Worm (Caenorhabditis elegans): Measurements from ENCODE around the gene F40E12.1.

The F40E12.1 gene

DNA sequence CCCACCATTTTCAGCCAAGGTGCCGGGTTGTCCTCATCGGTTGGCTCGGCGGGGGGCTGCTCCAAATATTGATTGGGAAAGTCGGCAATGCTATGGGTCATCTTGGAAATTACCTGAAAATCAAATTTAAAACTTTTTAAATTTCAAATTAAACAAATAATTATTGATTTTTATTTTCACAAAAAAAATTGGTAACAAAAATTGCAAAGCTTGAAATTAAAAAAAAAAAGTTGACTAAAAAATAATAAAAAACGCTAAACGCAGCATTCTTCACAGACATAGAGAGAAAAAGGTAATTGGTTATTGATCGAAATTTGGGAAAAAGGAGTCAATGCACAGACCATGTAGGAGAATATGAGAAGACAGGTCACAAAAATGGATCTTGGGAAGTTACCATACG, 18.9 kb upstream of the F40E12.1 start, which contains the start of gene Y49F6A.11:
Gene Y49F6A.11, minus strand, starts transcription at position 101 of the 400 bp plus-strand sequence.
- no peak for TF ChIP-seq nhr-77 (tag; optimal IDR thresholded peaks at IDR 0.05)
- no peak for TF ChIP-seq ets-5 (GFP tag; IDR thresholded peaks at IDR 0.05)
- TF ChIP-seq sptf-1 (tag; optimal IDR thresholded peaks at IDR 0.05), result no peak
- TF ChIP-seq mep-1 (tag; optimal IDR thresholded peaks at IDR 0.05), result no peak
- TF ChIP-seq nhr-90 (tag; optimal IDR thresholded peaks at IDR 0.05; ENCODE audit: poor library complexity), result no peak
- TF ChIP-seq C04F5.9 (tag; optimal IDR thresholded peaks at IDR 0.05), result no peak
- no peak for TF ChIP-seq fos-1 (tag; optimal IDR thresholded peaks at IDR 0.05)
- no peak for TF ChIP-seq F16B12.6 (tag; optimal IDR thresholded peaks at IDR 0.05)
- no peak for TF ChIP-seq tbx-2 (tag; optimal IDR thresholded peaks at IDR 0.05)
- no peak for TF ChIP-seq mdl-1 (tag; optimal IDR thresholded peaks at IDR 0.05)
- TF ChIP-seq irx-1 (tag; optimal IDR thresholded peaks at IDR 0.05), result no peak
- TF ChIP-seq blmp-1 (tag; optimal IDR thresholded peaks at IDR 0.05), result no peak
- no peak for TF ChIP-seq aha-1 (tag; optimal IDR thresholded peaks at IDR 0.05)
- TF ChIP-seq ceh-63 (GFP tag; optimal IDR thresholded peaks at IDR 0.05), result no peak
- no peak for TF ChIP-seq nhr-12 (tag; optimal IDR thresholded peaks at IDR 0.05)
- no peak for TF ChIP-seq ceh-82 (tag; optimal IDR thresholded peaks at IDR 0.05)
- no peak for TF ChIP-seq tlp-1 (tag; optimal IDR thresholded peaks at IDR 0.05)

- no peak for TF ChIP-seq nhr-12 (tag; optimal IDR thresholded peaks at IDR 0.05)
- no peak for TF ChIP-seq elt-3 (tag; optimal IDR thresholded peaks at IDR 0.05)
- TF ChIP-seq skn-1 (tag; optimal IDR thresholded peaks at IDR 0.05), result no peak
- no peak for TF ChIP-seq pag-3 (tag; optimal IDR thresholded peaks at IDR 0.05; ENCODE audit: borderline replicate concordance, insufficient read depth)
- no peak for TF ChIP-seq zip-4 (GFP tag; optimal IDR thresholded peaks at IDR 0.05)
- TF ChIP-seq sup-37 (GFP tag; optimal IDR thresholded peaks at IDR 0.05), result no peak
Measured at ce11 chrII:3604578-3604977, 13.0 kb upstream of the F40E12.1 start.

- TF ChIP-seq nhr-20 (tag; optimal IDR thresholded peaks at IDR 0.05) (no peak), ceh-8 (GFP tag; optimal IDR thresholded peaks at IDR 0.05) (no peak), nhr-19 (GFP tag; conservative IDR thresholded peaks at IDR 0.05) (no peak), snpc-4 (tag; optimal IDR thresholded peaks at IDR 0.05) (no peak), unc-30 (tag; optimal IDR thresholded peaks at IDR 0.05) (no peak), ceh-82 (tag; optimal IDR thresholded peaks at IDR 0.05) (no peak), lsy-2 (tag; optimal IDR thresholded peaks at IDR 0.05) (no peak), nhr-90 (tag; optimal IDR thresholded peaks at IDR 0.05; ENCODE audit: poor library complexity) (no peak), efl-3 (GFP tag; optimal IDR thresholded peaks at IDR 0.05) (no peak), nhr-84 (tag; optimal IDR thresholded peaks at IDR 0.05) (no peak), tlp-1 (tag; optimal IDR thresholded peaks at IDR 0.05) (no peak), blmp-1 (tag; optimal IDR thresholded peaks at IDR 0.05) (no peak), nhr-47 (tag; optimal IDR thresholded peaks at IDR 0.05) (no peak), irx-1 (tag; optimal IDR thresholded peaks at IDR 0.05) (no peak), sox-4 (tag; optimal IDR thresholded peaks at IDR 0.05) (no peak), aly-2 (tag; optimal IDR thresholded peaks at IDR 0.05) (no peak), C34B4.2 (tag; optimal IDR thresholded peaks at IDR 0.05) (no peak)
Measured at ce11 chrII:3609764-3610163, 7.8 kb upstream of the F40E12.1 start, which contains the start of gene Y49F6A.5. TSS of gene Y49F6A.5 (minus strand) at chrII:3609864.

- TF ChIP-seq alr-1 (tag; optimal IDR thresholded peaks at IDR 0.05; ENCODE audit: borderline replicate concordance) (no peak), xbp-1 (tag; optimal IDR thresholded peaks at IDR 0.05) (peak; percentile 42), lin-13 (GFP tag; optimal IDR thresholded peaks at IDR 0.05) (no peak)
Measured at ce11 chrII:3616615-3617014, 997 bp upstream of the F40E12.1 start.

All from whole organism, L1 larva.